Worm (Caenorhabditis elegans) whole organism, L3 larva: ENCODE data around the gene C17C3.1.

ENCODE experiments used
- nfya-1 ChIP-seq: sonication (generic microtip); optimal IDR thresholded peaks from 2 replicates; lab custom pipeline; 2017; ENCODE audit warnings: missing genetic modification characterization, mild to moderate bottlenecking, missing compliant biosample characterization, antibody characterized with exemption, moderate library complexity; ENCODE audit not compliant: insufficient read depth
- nhr-76 ChIP-seq: fragments of 150-350 bp; sonication (generic microtip); optimal IDR thresholded peaks from 5 replicates; lab custom pipeline; 2014; ENCODE audit warnings: missing biosample characterization, missing genetic modification characterization
- pha-4 ChIP-seq: fragments of 150-350 bp; optimal IDR thresholded peaks from 2 replicates; lab custom pipeline; 2014; ENCODE audit warnings: missing biosample characterization, missing genetic modification reagents, missing genetic modification characterization
- unc-62 ChIP-seq: fragments of 150-350 bp; sonication (generic microtip); optimal IDR thresholded peaks from 4 replicates; lab custom pipeline; 2014; ENCODE audit warnings: missing biosample characterization, missing genetic modification reagents, missing genetic modification characterization
- ztf-4 ChIP-seq: fragments of 150-350 bp; optimal IDR thresholded peaks from 2 replicates; lab custom pipeline; 2014; ENCODE audit warnings: missing biosample characterization, missing genetic modification characterization

DNA sequence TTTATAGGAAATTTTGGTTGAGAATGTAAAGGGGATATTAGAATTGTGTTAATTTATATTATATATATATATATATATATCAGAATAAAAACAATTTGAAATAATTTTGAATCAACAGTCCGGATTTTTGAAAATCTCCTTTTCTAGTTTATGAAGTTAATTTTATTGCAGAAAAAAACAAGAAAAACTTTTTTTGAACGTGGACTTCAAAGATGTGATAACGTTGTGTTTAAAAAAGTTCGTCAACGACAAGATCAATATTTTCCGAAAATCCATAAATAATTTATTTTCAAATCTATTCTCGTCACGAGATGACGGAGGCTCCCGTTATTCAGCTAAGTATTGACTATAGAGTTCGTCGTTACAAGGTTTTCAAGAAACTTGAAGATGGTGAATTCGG, 32.8 kb upstream of the C17C3.1 start, which contains the start of gene C17C3.11:
- no peak for TF ChIP-seq unc-62 (GFP tag; lab: Kevin White, UChicago)
- no peak for TF ChIP-seq nhr-76 (tag; lab: Kevin White, UChicago)
- TF ChIP-seq ztf-4 (tag; lab: Kevin White, UChicago): no peak
- no peak for TF ChIP-seq pha-4 (tag; lab: Kevin White, UChicago)
- TF ChIP-seq nfya-1 (tag; lab: Kevin White, UChicago): no peak
